Worm (Caenorhabditis elegans): Measurements from ENCODE around the gene C33F10.14.
A peak's percentile ranks its signal among the peaks of the same experiment; 100 is the strongest.

C33F10.14 gene

DNA sequence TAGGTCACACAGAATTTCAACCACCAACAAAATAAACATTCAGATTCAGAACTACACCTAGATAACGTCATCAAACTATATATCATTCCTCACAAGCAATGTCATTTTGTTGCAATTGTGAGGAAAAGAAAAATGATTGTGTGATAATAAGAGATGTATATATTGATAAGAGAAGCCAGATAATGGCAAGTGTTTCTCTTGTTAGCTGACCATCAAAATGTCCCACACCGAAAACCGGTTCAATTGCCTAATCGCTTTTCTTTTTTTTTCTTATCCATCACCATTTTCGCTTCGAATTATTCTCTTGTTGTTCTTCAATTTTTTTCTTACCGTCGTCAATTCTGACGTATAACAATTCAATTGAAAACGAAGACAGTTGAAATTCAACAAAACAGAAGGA is 24.7 kb upstream of the C33F10.14 start (continued):
- TF ChIP-seq snpc-4 (tag; optimal IDR thresholded peaks at IDR 0.05), result no peak
- no peak for TF ChIP-seq skn-1 (tag; optimal IDR thresholded peaks at IDR 0.05)
- no peak for TF ChIP-seq aha-1 (tag; optimal IDR thresholded peaks at IDR 0.05)
- no peak for TF ChIP-seq ztf-4 (tag; optimal IDR thresholded peaks at IDR 0.05)
- TF ChIP-seq ceh-88 (GFP tag; IDR thresholded peaks at IDR 0.05), result no peak
- TF ChIP-seq nhr-85 (tag), result peak; percentile 88
- no peak for TF ChIP-seq ces-1 (GFP tag; optimal IDR thresholded peaks at IDR 0.05)

DNA sequence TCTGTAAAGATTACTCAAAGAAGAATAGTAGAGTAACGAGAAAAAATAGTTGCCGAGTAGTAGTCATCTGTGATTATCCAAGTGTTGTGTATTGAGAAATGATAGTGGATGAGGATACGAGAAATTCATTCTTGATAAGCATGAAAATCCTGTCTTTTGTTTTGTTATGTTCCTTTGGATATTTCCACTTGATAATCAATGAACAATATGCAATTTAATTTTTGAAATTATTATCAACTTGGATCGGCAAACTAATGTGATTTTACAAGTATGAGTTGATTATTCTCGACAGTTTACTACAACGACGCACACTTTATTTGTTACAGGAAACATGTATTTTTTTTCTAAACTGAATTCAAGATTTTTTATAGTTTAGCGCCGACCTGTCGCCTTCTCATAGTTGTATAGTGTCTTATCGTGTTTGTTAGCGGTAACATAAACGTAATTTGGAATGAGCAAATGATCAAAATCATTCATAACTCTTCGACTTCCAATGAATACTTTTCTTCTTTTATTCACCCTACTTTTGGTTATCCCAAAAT is 23.2 kb upstream of the C33F10.14 start, which contains the start of the genes F26G1.9 and F26G1.10:
Gene F26G1.9 (minus strand): TSS at position 101 of the 542 bp plus-strand sequence.
Gene F26G1.10 (plus strand): TSS at position 492 of the 542 bp plus-strand sequence.
- TF ChIP-seq ztf-4 (tag; optimal IDR thresholded peaks at IDR 0.05) (no peak), C16A3.4 (tag; optimal IDR thresholded peaks at IDR 0.05) (no peak), efl-1 (optimal IDR thresholded peaks at IDR 0.05) (no peak), efl-1 (GFP tag; optimal IDR thresholded peaks at IDR 0.05 in 1 of 2) (no peak), unc-30 (tag; optimal IDR thresholded peaks at IDR 0.05) (no peak)

DNA sequence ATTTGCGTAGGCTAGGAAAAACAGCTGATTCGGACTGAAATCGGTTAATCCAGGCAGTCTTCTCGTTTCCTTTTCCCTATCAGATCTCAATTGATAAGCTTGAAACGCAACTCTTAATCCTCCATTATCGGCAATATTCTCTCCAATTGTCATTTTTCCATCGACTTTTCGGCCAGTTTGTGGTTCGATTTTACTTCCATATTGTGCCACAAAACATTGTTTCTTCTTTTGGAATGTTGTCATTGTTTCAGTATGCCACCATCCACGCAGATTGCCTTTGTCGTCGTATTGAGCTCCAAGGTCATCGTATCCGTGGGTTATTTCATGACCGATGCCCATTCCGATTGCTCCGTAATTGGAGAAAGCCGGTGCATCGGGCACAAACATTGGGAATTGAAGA is 21.4 kb upstream of the C33F10.14 start:
- TF ChIP-seq nhr-76 (tag; optimal IDR thresholded peaks at IDR 0.05) (no peak), unc-30 (tag; optimal IDR thresholded peaks at IDR 0.05) (no peak), unc-98 (GFP tag; IDR thresholded peaks at IDR 0.05) (no peak), lin-14 (GFP tag; optimal IDR thresholded peaks at IDR 0.05) (no peak), alr-1 (tag; optimal IDR thresholded peaks at IDR 0.05; ENCODE audit: borderline replicate concordance) (no peak), ztf-4 (tag; optimal IDR thresholded peaks at IDR 0.05) (no peak), ces-1 (GFP tag; optimal IDR thresholded peaks at IDR 0.05) (no peak), fkh-4 (tag; optimal IDR thresholded peaks at IDR 0.05; ENCODE audit: borderline replicate concordance) (no peak), jun-1 (tag; optimal IDR thresholded peaks at IDR 0.05) (no peak), sox-4 (tag; optimal IDR thresholded peaks at IDR 0.05) (no peak), tlp-1 (tag; optimal IDR thresholded peaks at IDR 0.05) (no peak)

DNA sequence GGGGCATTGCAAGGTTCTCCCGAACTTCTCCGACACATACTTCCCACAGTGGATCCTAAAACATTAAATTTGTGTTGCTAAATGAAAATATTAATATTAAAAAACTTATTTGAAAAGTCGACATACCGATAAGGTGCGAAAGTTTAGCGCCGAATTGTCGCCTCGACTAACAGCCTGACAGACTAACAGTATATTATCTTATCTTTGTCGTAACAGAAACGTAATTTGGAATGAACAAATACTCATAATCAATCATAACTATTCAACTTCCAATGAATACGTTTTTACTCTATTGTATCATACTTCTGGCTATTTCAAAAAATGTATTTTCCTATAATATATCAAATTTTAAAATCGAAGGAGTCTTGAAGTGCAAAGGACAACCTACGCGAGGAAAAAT is 20.2 kb upstream of the C33F10.14 start, which contains the start of gene F26G1.11:
Gene F26G1.11 (plus strand): TSS at position 205 of the 400 bp plus-strand sequence.
- TF ChIP-seq C16A3.4 (tag; optimal IDR thresholded peaks at IDR 0.05), result no peak
- TF ChIP-seq F16B12.6 (tag; optimal IDR thresholded peaks at IDR 0.05), result no peak
- TF ChIP-seq ceh-63 (GFP tag; optimal IDR thresholded peaks at IDR 0.05), result no peak
- peak; percentile 31 for TF ChIP-seq blmp-1 (tag; optimal IDR thresholded peaks at IDR 0.05)
- no peak for TF ChIP-seq vab-15 (tag; optimal IDR thresholded peaks at IDR 0.05)
- TF ChIP-seq fkh-10 (GFP tag; optimal IDR thresholded peaks at IDR 0.05), result no peak
- no peak for TF ChIP-seq nhr-20 (tag; optimal IDR thresholded peaks at IDR 0.05)
- TF ChIP-seq elt-3 (tag; optimal IDR thresholded peaks at IDR 0.05), result peak in 1 of 6 experiments; percentile 34
- TF ChIP-seq lin-15B (tag; optimal IDR thresholded peaks at IDR 0.05), result no peak
- TF ChIP-seq lin-13 (GFP tag; optimal IDR thresholded peaks at IDR 0.05), result no peak
- TF ChIP-seq elt-2 (tag; optimal IDR thresholded peaks at IDR 0.05), result peak; percentile 94
- TF ChIP-seq lin-14 (GFP tag; optimal IDR thresholded peaks at IDR 0.05), result peak; percentile 7

DNA sequence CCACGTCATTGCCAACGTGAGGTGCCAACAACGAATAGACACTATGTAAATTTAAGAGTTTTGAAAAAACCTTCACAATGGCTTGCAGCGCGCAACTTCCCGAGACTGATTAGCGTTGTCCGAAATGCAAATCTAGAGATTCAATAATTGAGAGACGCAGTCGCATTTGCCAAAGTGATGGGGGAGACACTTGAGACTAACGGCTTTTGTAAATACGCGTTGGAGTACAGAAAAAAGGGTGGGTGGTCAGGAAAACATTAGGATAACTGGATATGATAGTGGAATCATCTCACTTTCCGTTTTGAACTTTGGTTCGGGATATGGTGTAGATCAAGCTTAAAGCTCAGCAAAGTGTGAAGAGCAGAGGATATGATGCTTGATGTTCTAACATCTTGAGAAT is 17.4 kb upstream of the C33F10.14 start:
- TF ChIP-seq dpl-1 (GFP tag; optimal IDR thresholded peaks at IDR 0.05) (no peak), mep-1 (tag; optimal IDR thresholded peaks at IDR 0.05) (no peak), sup-37 (GFP tag; optimal IDR thresholded peaks at IDR 0.05) (no peak), aha-1 (tag; optimal IDR thresholded peaks at IDR 0.05) (no peak), blmp-1 (tag; optimal IDR thresholded peaks at IDR 0.05) (no peak), efl-1 (optimal IDR thresholded peaks at IDR 0.05) (no peak), efl-1 (GFP tag; optimal IDR thresholded peaks at IDR 0.05 in 1 of 2) (peak in 1 of 2 experiments; percentile 66)

DNA sequence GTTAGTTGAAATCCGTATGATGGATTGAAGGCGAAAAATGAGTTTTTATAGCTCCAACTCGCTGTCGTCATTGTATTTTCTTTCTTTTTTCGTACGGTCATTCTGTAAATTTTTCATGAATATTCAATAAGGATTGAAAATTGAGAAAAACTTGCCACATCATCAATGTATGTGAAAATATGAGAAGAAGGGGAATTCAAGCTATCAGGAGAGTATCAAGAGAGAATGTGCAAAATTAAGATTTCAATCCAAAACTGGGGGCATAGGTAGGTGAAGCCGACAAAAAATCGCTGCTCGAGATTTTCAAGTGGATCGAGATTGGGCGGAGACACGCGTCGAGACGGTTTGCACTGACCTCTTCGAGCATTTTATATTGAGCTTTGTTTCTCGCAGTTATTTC is 12.7 kb upstream of the C33F10.14 start, which contains the start of gene nep-12:
Gene nep-12 (minus strand): TSS at position 101 of the 400 bp plus-strand sequence.
- TF ChIP-seq C04F5.9 (tag; optimal IDR thresholded peaks at IDR 0.05), result no peak
- TF ChIP-seq fos-1 (tag; optimal IDR thresholded peaks at IDR 0.05), result no peak
- no peak for TF ChIP-seq tbx-2 (tag; optimal IDR thresholded peaks at IDR 0.05)
- no peak for TF ChIP-seq lin-35 (GFP tag; optimal IDR thresholded peaks at IDR 0.05)
- TF ChIP-seq nhr-19 (GFP tag; conservative IDR thresholded peaks at IDR 0.05), result no peak
- TF ChIP-seq unc-30 (tag; optimal IDR thresholded peaks at IDR 0.05), result no peak
- no peak for TF ChIP-seq nhr-12 (tag; optimal IDR thresholded peaks at IDR 0.05)
- TF ChIP-seq alr-1 (tag; optimal IDR thresholded peaks at IDR 0.05; ENCODE audit: borderline replicate concordance), result no peak
- no peak for TF ChIP-seq irx-1 (tag; optimal IDR thresholded peaks at IDR 0.05)
- TF ChIP-seq sptf-1 (tag; optimal IDR thresholded peaks at IDR 0.05), result no peak
- no peak for TF ChIP-seq mdl-1 (tag; optimal IDR thresholded peaks at IDR 0.05)
- no peak for TF ChIP-seq pqm-1 (tag; optimal IDR thresholded peaks at IDR 0.05)

All from whole organism, L1 larva.